Fruit fly (Drosophila melanogaster) whole organism, adult: ENCODE measurements around the gene CG7778.

Experiments
- CG14711 ChIP-seq: fragments of 200-800 bp; sonication (Bioruptor generic); optimal IDR thresholded peaks from 2 replicates; lab custom pipeline; 2018; ENCODE audit warnings: missing biosample characterization, mild to moderate bottlenecking, missing genetic modification characterization, moderate library complexity
- CG1620 ChIP-seq: fragments of 200-800 bp; sonication (Bioruptor generic); optimal IDR thresholded peaks from 2 replicates; lab custom pipeline; 2016; ENCODE audit warnings: missing biosample characterization, missing genetic modification characterization
- CG7045 ChIP-seq: fragments of 200-800 bp; sonication (Bioruptor generic); optimal IDR thresholded peaks from 2 replicates; lab custom pipeline; 2017; ENCODE audit warnings: missing biosample characterization, mild to moderate bottlenecking, missing genetic modification characterization
- Crg-1 ChIP-seq: fragments of 200-800 bp; sonication (Bioruptor generic); optimal IDR thresholded peaks from 2 replicates; lab custom pipeline; 2016; ENCODE audit warnings: missing biosample characterization, missing genetic modification characterization
- Hr96 ChIP-seq: fragments of 200-800 bp; sonication (Bioruptor generic); optimal IDR thresholded peaks from 2 replicates; lab custom pipeline; 2016; ENCODE audit warnings: missing biosample characterization, missing genetic modification characterization
- bab1 ChIP-seq: fragments of 200-800 bp; sonication (Bioruptor generic); optimal IDR thresholded peaks from 3 replicates; lab custom pipeline; 2019; ENCODE audit warnings: missing biosample characterization, mild to moderate bottlenecking, missing genetic modification characterization, moderate library complexity
- cnc ChIP-seq, 2 experiments: fragments of >200 bp; optimal IDR thresholded peaks; 2 replicates each; lab custom pipeline; 2017
- kay ChIP-seq: fragments of 200-800 bp; sonication (Bioruptor generic); peaks from one replicate; lab custom pipeline; 2016; ENCODE audit warnings: missing biosample characterization, missing genetic modification characterization, borderline replicate concordance
- tj ChIP-seq: fragments of 200-800 bp; sonication (Bioruptor generic); optimal IDR thresholded peaks from 3 replicates; lab custom pipeline; 2017; ENCODE audit warnings: missing biosample characterization, mild to moderate bottlenecking, missing genetic modification characterization, moderate library complexity
- toe ChIP-seq: fragments of 200-800 bp; sonication (Bioruptor generic); optimal IDR thresholded peaks from 2 replicates; lab custom pipeline; 2016; ENCODE audit warnings: missing biosample characterization, missing genetic modification characterization

dm6 chr2L:8304635-8305034 is 41.8 kb upstream of the CG7778 start:
- TF ChIP-seq CG1620 (GFP tag; lab: Kevin White, UChicago), result no peak
- no peak for TF ChIP-seq tj (GFP tag; lab: Kevin White, UChicago)
- no peak for TF ChIP-seq kay (GFP tag; lab: Kevin White, UChicago)
- no peak for TF ChIP-seq Hr96 (GFP tag; lab: Kevin White, UChicago)
- no peak for TF ChIP-seq Crg-1
- no peak for TF ChIP-seq toe
- no peak for TF ChIP-seq cnc (optimal IDR thresholded peaks at IDR 0.05; lab: Kevin White, UChicago)
- TF ChIP-seq CG14711, result no peak
- TF ChIP-seq bab1 (GFP tag; lab: Kevin White, UChicago), result no peak
- TF ChIP-seq CG7045 (GFP tag; lab: Kevin White, UChicago), result no peak
